Fruit fly (Drosophila melanogaster) whole organism, embryonic: ENCODE results near the gene CG12446.

ENCODE experiments used
- Asciz ChIP-seq: fragments of 200-800 bp; sonication (Bioruptor generic); optimal IDR thresholded peaks from 2 replicates; lab custom pipeline; 2017; ENCODE audit warnings: missing biosample characterization, mild to moderate bottlenecking, missing genetic modification characterization, missing genetic modification reagents
- Blimp-1 ChIP-seq: fragments of 200-800 bp; sonication (Bioruptor generic); optimal IDR thresholded peaks from 3 replicates; lab custom pipeline; 2018; ENCODE audit warnings: missing biosample characterization, missing genetic modification characterization, mild to moderate bottlenecking, moderate library complexity, missing genetic modification reagents
- CG10147 ChIP-seq: fragments of 200-800 bp; sonication (Bioruptor generic); optimal IDR thresholded peaks from 2 replicates; lab custom pipeline; 2019; ENCODE audit warnings: missing biosample characterization, mild to moderate bottlenecking, missing genetic modification characterization, moderate library complexity
- CG10321 ChIP-seq: fragments of 200-800 bp; sonication (Bioruptor generic); IDR thresholded peaks from 2 replicates; pipeline ENCODE4 v1.3.6; 2022; ENCODE audit warnings: missing biosample characterization, missing genetic modification characterization
- CG10366 ChIP-seq: fragments of 200-800 bp; sonication (Bioruptor generic); IDR thresholded peaks from 2 replicates; pipeline ENCODE4 v1.3.6; 2022; ENCODE audit warnings: missing biosample characterization, missing genetic modification characterization
- CG11093 ChIP-seq: fragments of 200-800 bp; sonication (Bioruptor generic); IDR thresholded peaks from 3 replicates; pipeline ENCODE4 v1.3.6; 2022; ENCODE audit warnings: missing biosample characterization, missing genetic modification characterization
- CG11695 ChIP-seq: fragments of 200-800 bp; sonication (Bioruptor generic); IDR thresholded peaks from 3 replicates; pipeline ENCODE4 v1.3.6; 2022; ENCODE audit warnings: missing biosample characterization, missing genetic modification characterization
- CG11723 ChIP-seq: fragments of 200-800 bp; sonication (Bioruptor generic); optimal IDR thresholded peaks from 2 replicates; lab custom pipeline; 2017; ENCODE audit warnings: missing biosample characterization, mild to moderate bottlenecking, missing genetic modification characterization
- CG1233 ChIP-seq: fragments of 200-800 bp; sonication (Bioruptor generic); optimal IDR thresholded peaks from 4 replicates; lab custom pipeline; 2018; ENCODE audit warnings: missing biosample characterization, mild to moderate bottlenecking, missing genetic modification characterization
- CG13123 ChIP-seq: fragments of 200-800 bp; sonication (Bioruptor generic); optimal IDR thresholded peaks from 2 replicates; lab custom pipeline; 2016; ENCODE audit warnings: missing biosample characterization, missing genetic modification characterization
- CG14441 ChIP-seq: fragments of 200-800 bp; sonication (Bioruptor generic); IDR thresholded peaks from 2 replicates; pipeline ENCODE4 v1.3.6; 2022; ENCODE audit warnings: missing biosample characterization, missing genetic modification characterization
- CG15269 ChIP-seq: fragments of 200-800 bp; sonication (Bioruptor generic); optimal IDR thresholded peaks from 2 replicates; lab custom pipeline; 2018; ENCODE audit warnings: missing biosample characterization, mild to moderate bottlenecking, missing genetic modification characterization, moderate library complexity
- CG15514 ChIP-seq: fragments of 200-800 bp; sonication (Bioruptor generic); optimal IDR thresholded peaks from 3 replicates; lab custom pipeline; 2017; ENCODE audit warnings: missing biosample characterization, missing genetic modification characterization, mild to moderate bottlenecking, moderate library complexity, missing genetic modification reagents
- CG16779 ChIP-seq: fragments of 200-800 bp; sonication (Bioruptor generic); IDR thresholded peaks from 2 replicates; pipeline ENCODE4 v1.3.6; 2022; ENCODE audit warnings: missing biosample characterization, missing genetic modification characterization
- CG16813 ChIP-seq: fragments of 200-800 bp; sonication (Bioruptor generic); IDR thresholded peaks from 3 replicates; pipeline ENCODE4 v1.3.6; 2022; ENCODE audit warnings: missing biosample characterization, missing genetic modification characterization; ENCODE audit not compliant: partially characterized antibody
- CG17361 ChIP-seq: fragments of 200-800 bp; sonication (Bioruptor generic); IDR thresholded peaks from 3 replicates; pipeline ENCODE4 v1.3.6; 2022; ENCODE audit warnings: missing biosample characterization, missing genetic modification characterization
- CG18599 ChIP-seq: fragments of 200-800 bp; sonication (Bioruptor generic); optimal IDR thresholded peaks from 3 replicates; lab custom pipeline; 2017; ENCODE audit warnings: missing biosample characterization, missing genetic modification characterization, mild to moderate bottlenecking, moderate library complexity, missing genetic modification reagents
- CG18764 ChIP-seq: fragments of 200-800 bp; sonication (Bioruptor generic); optimal IDR thresholded peaks from 3 replicates; lab custom pipeline; 2016; ENCODE audit warnings: missing biosample characterization, missing genetic modification characterization
- CG2875 ChIP-seq: fragments of 200-800 bp; sonication (Bioruptor generic); optimal IDR thresholded peaks from 2 replicates; lab custom pipeline; 2017; ENCODE audit warnings: missing biosample characterization, mild to moderate bottlenecking, missing genetic modification characterization, missing genetic modification reagents
- CG30020 ChIP-seq: fragments of 200-800 bp; optimal IDR thresholded peaks from 2 replicates; lab custom pipeline; 2019; ENCODE audit warnings: missing biosample characterization, mild to moderate bottlenecking, missing genetic modification characterization, moderate library complexity
- CG34224 ChIP-seq: fragments of 200-800 bp; sonication (Bioruptor generic); IDR thresholded peaks from 3 replicates; pipeline ENCODE4 v1.3.6; 2022; ENCODE audit warnings: missing biosample characterization, missing genetic modification characterization; ENCODE audit not compliant: partially characterized antibody
- CG7556 ChIP-seq: fragments of 200-800 bp; sonication (Bioruptor generic); optimal IDR thresholded peaks from 2 replicates; lab custom pipeline; 2017; ENCODE audit warnings: missing biosample characterization, mild to moderate bottlenecking, missing genetic modification characterization
- CG7987 ChIP-seq: fragments of 200-800 bp; sonication (Bioruptor generic); optimal IDR thresholded peaks from 2 replicates; lab custom pipeline; 2018; ENCODE audit warnings: missing biosample characterization, mild to moderate bottlenecking, missing genetic modification characterization, moderate library complexity
- CG8089 ChIP-seq: fragments of 200-800 bp; sonication (Bioruptor generic); optimal IDR thresholded peaks from 3 replicates; lab custom pipeline; 2016; ENCODE audit warnings: missing biosample characterization, missing genetic modification characterization
- Chrac-16 ChIP-seq: fragments of 200-800 bp; sonication (Bioruptor generic); optimal IDR thresholded peaks from 3 replicates; lab custom pipeline; 2016; ENCODE audit warnings: missing biosample characterization, missing genetic modification characterization
- Gsc ChIP-seq: fragments of 200-800 bp; sonication (Bioruptor generic); IDR thresholded peaks from 2 replicates; pipeline ENCODE4 v1.3.6; 2022; ENCODE audit warnings: missing biosample characterization, missing genetic modification characterization
- Hr51 ChIP-seq, 2 experiments: fragments of 200-800 bp; sonication (Bioruptor generic); optimal IDR thresholded peaks; 2 replicates in 1 of 2; 3 replicates in 1 of 2; lab custom pipeline; 2016 to 2018; ENCODE audit warnings: missing biosample characterization in 2 of 2, missing genetic modification characterization in 2 of 2, mild to moderate bottlenecking in 1 of 2, moderate library complexity in 1 of 2
- Hr78 ChIP-seq, 2 experiments: fragments of 200-800 bp in 1 of 2; fragments of >200 bp in 1 of 2; sonication (Bioruptor generic) in 1 of 2; optimal IDR thresholded peaks; 2 replicates each; lab custom pipeline; 2017 to 2019; ENCODE audit warnings: missing biosample characterization in 2 of 2, missing genetic modification characterization in 2 of 2, mild to moderate bottlenecking in 1 of 2, moderate library complexity in 1 of 2
- PHDP ChIP-seq: fragments of 200-800 bp; sonication (Bioruptor generic); optimal IDR thresholded peaks from 3 replicates; lab custom pipeline; 2018; ENCODE audit warnings: missing biosample characterization, mild to moderate bottlenecking, missing genetic modification characterization, moderate library complexity
- TFAM ChIP-seq: fragments of 200-800 bp; sonication (Bioruptor generic); optimal IDR thresholded peaks from 2 replicates; lab custom pipeline; 2017; ENCODE audit warnings: missing biosample characterization, missing genetic modification characterization, inconsistent platforms
- ara ChIP-seq: fragments of 200-800 bp; sonication (Bioruptor generic); IDR thresholded peaks from 2 replicates; pipeline ENCODE4 v1.3.6; 2022; ENCODE audit warnings: missing biosample characterization, missing genetic modification characterization
- bsh ChIP-seq, 2 experiments: fragments of 200-800 bp; sonication (Bioruptor generic); optimal IDR thresholded peaks; 2 replicates each; lab custom pipeline; 2017 to 2018; ENCODE audit warnings: mild to moderate bottlenecking in 2 of 2, missing biosample characterization in 2 of 2, missing genetic modification characterization in 2 of 2, moderate library complexity in 1 of 2
- caup ChIP-seq: fragments of 200-800 bp; sonication (Bioruptor generic); optimal IDR thresholded peaks from 3 replicates; lab custom pipeline; 2017; ENCODE audit warnings: missing biosample characterization, mild to moderate bottlenecking, missing genetic modification characterization, moderate library complexity; ENCODE audit not compliant: severe bottlenecking
- chm ChIP-seq: fragments of 200-800 bp; sonication (Bioruptor generic); IDR thresholded peaks from 2 replicates; pipeline ENCODE4 v1.3.6; 2022; ENCODE audit warnings: missing biosample characterization, missing genetic modification characterization
- danr ChIP-seq: fragments of 200-800 bp; sonication (Bioruptor generic); IDR thresholded peaks from 2 replicates; pipeline ENCODE4 v1.3.6; 2022; ENCODE audit warnings: missing biosample characterization, missing genetic modification characterization
- dimm ChIP-seq: fragments of 200-800 bp; sonication (Bioruptor generic); IDR thresholded peaks from 2 replicates; pipeline ENCODE4 v1.3.6; 2022; ENCODE audit warnings: missing biosample characterization, missing genetic modification characterization
- fd3F ChIP-seq: fragments of 200-800 bp; sonication (Bioruptor generic); optimal IDR thresholded peaks from 2 replicates; lab custom pipeline; 2018; ENCODE audit warnings: missing biosample characterization, mild to moderate bottlenecking, missing genetic modification characterization, moderate library complexity
- jumu ChIP-seq: fragments of 200-800 bp; sonication (Bioruptor generic); optimal IDR thresholded peaks from 3 replicates; lab custom pipeline; 2016; ENCODE audit warnings: missing biosample characterization, missing genetic modification characterization
- otp ChIP-seq: fragments of 200-800 bp; sonication (Bioruptor generic); IDR thresholded peaks from 3 replicates; pipeline ENCODE4, ENCODE4 v1.3.6; 2022; ENCODE audit warnings: missing biosample characterization, missing genetic modification characterization
- sc ChIP-seq, 3 experiments: fragments of >200 bp in 2 of 3; fragments of 200-800 bp in 1 of 3; sonication (Bioruptor generic) in 1 of 3; optimal IDR thresholded peaks; 2 replicates in 2 of 3; 3 replicates in 1 of 3; lab custom pipeline; 2017; ENCODE audit warnings: mild to moderate bottlenecking in 1 of 3, missing biosample characterization in 1 of 3, missing genetic modification characterization in 1 of 3, missing genetic modification reagents in 1 of 3
- scrt ChIP-seq: fragments of 200-800 bp; sonication (Bioruptor generic); optimal IDR thresholded peaks from 2 replicates; lab custom pipeline; 2018; ENCODE audit warnings: missing biosample characterization, mild to moderate bottlenecking, missing genetic modification characterization, moderate library complexity
- seq ChIP-seq: fragments of 200-800 bp; sonication (Bioruptor generic); IDR thresholded peaks from 2 replicates; pipeline ENCODE4 v1.3.6; 2022; ENCODE audit warnings: missing biosample characterization, missing genetic modification characterization
- stc ChIP-seq: fragments of 200-800 bp; sonication (Bioruptor generic); IDR thresholded peaks from 2 replicates; pipeline ENCODE4 v1.3.6; 2022; ENCODE audit warnings: missing biosample characterization, missing genetic modification characterization
- tio ChIP-seq: fragments of 200-800 bp; sonication (Bioruptor generic); optimal IDR thresholded peaks from 2 replicates; lab custom pipeline; 2017; ENCODE audit warnings: missing biosample characterization, missing genetic modification characterization, inconsistent platforms
- tll ChIP-seq, 2 experiments: fragments of 200-800 bp in 1 of 2; fragments of >200 bp in 1 of 2; sonication (Bioruptor generic) in 1 of 2; optimal IDR thresholded peaks; 2 replicates each; lab custom pipeline; 2017 to 2019; ENCODE audit warnings: missing biosample characterization in 2 of 2, missing genetic modification characterization in 2 of 2, mild to moderate bottlenecking in 1 of 2, moderate library complexity in 1 of 2
- vvl ChIP-seq: fragments of 200-800 bp; sonication (Bioruptor generic); IDR thresholded peaks from 2 replicates; pipeline ENCODE4 v1.3.6; 2022; ENCODE audit warnings: missing biosample characterization, missing genetic modification characterization
- z ChIP-seq: fragments of 200-800 bp; sonication (Bioruptor generic); IDR thresholded peaks from 3 replicates; pipeline ENCODE4 v1.3.6; 2022; ENCODE audit warnings: missing biosample characterization, missing genetic modification characterization

Gene CG12446

dm6 chrX:22837338-22837737 lies 25.6 kb upstream of the CG12446 start (continued):
- TF ChIP-seq Blimp-1 (GFP tag; lab: Kevin White, UChicago) = peak; percentile 80
- peak; percentile 31 for TF ChIP-seq CG18764
- TF ChIP-seq CG11093 (GFP tag; lab: Robert Waterston, UW) = peak; percentile 34; the same call in 1 of the 3 replicates
- TF ChIP-seq CG30020 (tag; lab: Kevin White, UChicago) = no peak
- peak; percentile 65; the same call in 2 of the 3 replicates for TF ChIP-seq CG11695 (GFP tag; lab: Robert Waterston, UW)
- TF ChIP-seq TFAM (GFP tag; lab: Kevin White, UChicago) = no peak
- no peak for TF ChIP-seq stc (GFP tag; lab: Robert Waterston, UW)
- TF ChIP-seq scrt (GFP tag; lab: Kevin White, UChicago) = peak; percentile 5
- TF ChIP-seq sc (optimal IDR thresholded peaks at IDR 0.05; lab: Kevin White, UChicago) = no peak
- TF ChIP-seq sc (GFP tag; optimal IDR thresholded peaks at IDR 0.05; lab: Kevin White, UChicago) = peak; percentile 41
- TF ChIP-seq otp (GFP tag; lab: Robert Waterston, UW) = peak; percentile 81; the same call in 2 of the 3 replicates
- peak; percentile 44 for TF ChIP-seq CG1233 (GFP tag; lab: Kevin White, UChicago)
- TF ChIP-seq CG34224 (GFP tag; lab: Robert Waterston, UW) = no peak
- TF ChIP-seq bsh (GFP tag; optimal IDR thresholded peaks at IDR 0.05; lab: Kevin White, UChicago) = peak in 1 of 2 experiments; percentile 56
- 0 out of 2 replicates have a peak, but pooled peaks have one; percentile 16 for TF ChIP-seq CG14441 (GFP tag; lab: Robert Waterston, UW)
- TF ChIP-seq fd3F (GFP tag; lab: Kevin White, UChicago) = peak; percentile 5
- TF ChIP-seq CG2875 (GFP tag; lab: Kevin White, UChicago) = peak; percentile 73
- TF ChIP-seq jumu (GFP tag; lab: Kevin White, UChicago) = peak; percentile 29
- TF ChIP-seq z (GFP tag; lab: Robert Waterston, UW) = 0 out of 3 replicates have a peak, but pooled peaks have one; percentile 30
- TF ChIP-seq CG7987 (GFP tag; lab: Kevin White, UChicago) = peak; percentile 30
- peak; percentile 19 for TF ChIP-seq CG7556
- peak; percentile 72 for TF ChIP-seq Asciz (GFP tag; lab: Kevin White, UChicago)
- TF ChIP-seq CG10147 (GFP tag; lab: Kevin White, UChicago) = no peak
- peak; percentile 7 for TF ChIP-seq CG11723 (GFP tag; lab: Kevin White, UChicago)
- no peak for TF ChIP-seq CG16813 (GFP tag; lab: Robert Waterston, UW)
- no peak for TF ChIP-seq Chrac-16 (GFP tag; lab: Kevin White, UChicago)
- peak; percentile 46 for TF ChIP-seq PHDP (tag; lab: Kevin White, UChicago)
- TF ChIP-seq danr (GFP tag; lab: Robert Waterston, UW) = no peak
- TF ChIP-seq seq (GFP tag; lab: Robert Waterston, UW) = peak; percentile 68; the same call in 1 of the 2 replicates
- peak; percentile 17 for TF ChIP-seq CG15269
- 0 out of 2 replicates have a peak, but pooled peaks have one; percentile 24 for TF ChIP-seq CG10321 (GFP tag; lab: Robert Waterston, UW)
- TF ChIP-seq CG13123 (GFP tag; lab: Kevin White, UChicago) = peak; percentile 13
- peak; percentile 38 for TF ChIP-seq CG18599 (GFP tag; lab: Kevin White, UChicago)
- TF ChIP-seq CG15514 (GFP tag; lab: Kevin White, UChicago) = peak; percentile 7
- TF ChIP-seq CG16779 = peak; percentile 14; the same call in 1 of the 2 replicates
- TF ChIP-seq dimm (GFP tag; lab: Robert Waterston, UW) = 0 out of 2 replicates have a peak, but pooled peaks have one; percentile 37
- no peak for TF ChIP-seq chm
- TF ChIP-seq CG10366 = peak; percentile 9; the same call in 1 of the 2 replicates
- TF ChIP-seq Hr78 (GFP tag; optimal IDR thresholded peaks at IDR 0.05; lab: Kevin White, UChicago) = peak in 1 of 2 experiments; percentile 55
- TF ChIP-seq Hr51 (GFP tag; optimal IDR thresholded peaks at IDR 0.05; lab: Kevin White, UChicago) = peak in 1 of 2 experiments; percentile 1
- TF ChIP-seq caup (GFP tag; lab: Kevin White, UChicago) = peak; percentile 36
- peak; percentile 28 for TF ChIP-seq CG8089
- peak; percentile 65; the same call in 1 of the 2 replicates for TF ChIP-seq ara (GFP tag; lab: Robert Waterston, UW)
- TF ChIP-seq vvl (GFP tag; lab: Robert Waterston, UW) = peak; percentile 42; the same call in 1 of the 2 replicates
- TF ChIP-seq Gsc = no peak
- peak in 1 of 2 experiments; percentile 88 for TF ChIP-seq tll (GFP tag; optimal IDR thresholded peaks at IDR 0.05; lab: Kevin White, UChicago)
- peak; percentile 18 for TF ChIP-seq tio (GFP tag; lab: Kevin White, UChicago)
- 0 out of 3 replicates have a peak, but pooled peaks have one; percentile 23 for TF ChIP-seq CG17361 (GFP tag; lab: Robert Waterston, UW)
